Worm (Caenorhabditis elegans): ENCODE results near the gene F40F9.3.

DNA sequence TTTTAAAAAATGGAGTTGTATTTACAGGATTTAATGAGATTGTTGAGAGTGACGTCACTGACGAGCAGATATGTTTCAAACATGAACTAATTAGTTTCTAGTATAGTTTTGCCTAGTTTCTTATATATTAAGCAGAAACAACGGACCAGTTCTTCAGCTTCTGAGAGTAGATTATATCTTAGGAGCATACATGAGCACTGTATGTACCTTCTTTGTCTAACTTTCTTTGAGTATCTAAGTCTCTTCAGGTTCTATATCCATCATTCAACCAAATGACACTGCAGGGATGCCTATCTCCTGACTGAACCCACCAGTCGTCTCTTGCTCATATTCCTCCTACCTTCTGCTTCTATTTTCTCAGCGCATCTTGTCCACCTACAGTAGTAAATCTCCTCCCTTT, 18.3 kb upstream of the F40F9.3 start, which contains the start of gene her-1:
- TF ChIP-seq nhr-11 (tag; optimal IDR thresholded peaks at IDR 0.05) (no peak), skn-1 (tag; optimal IDR thresholded peaks at IDR 0.05) (no peak), unc-39 (tag; optimal IDR thresholded peaks at IDR 0.05) (no peak), unc-62 (GFP tag; optimal IDR thresholded peaks at IDR 0.05) (no peak), mdl-1 (tag; optimal IDR thresholded peaks at IDR 0.05) (no peak), egl-27 (tag; optimal IDR thresholded peaks at IDR 0.05) (no peak), nhr-77 (tag; optimal IDR thresholded peaks at IDR 0.05) (no peak), nhr-12 (tag; optimal IDR thresholded peaks at IDR 0.05) (no peak)
